Worm (Caenorhabditis elegans) whole organism, L4/young adult: ENCODE data around the gene gpx-5.

Experiments used
- W03F9.2 ChIP-seq: fragments of 150-350 bp; optimal IDR thresholded peaks from 2 replicates; lab custom pipeline; 2014; ENCODE audit warnings: missing biosample characterization, missing genetic modification characterization
- dao-5 ChIP-seq: sonication (generic microtip); optimal IDR thresholded peaks from 2 replicates; lab custom pipeline; 2016; ENCODE audit warnings: missing genotype, missing genetic modification characterization, moderate library complexity, missing compliant biosample characterization

- TF ChIP-seq W03F9.2 (no peak), dao-5 (tag; lab: Kevin White, UChicago) (no peak)
Observed at ce11 chrX:9547264-9547751, 37.2 kb upstream of the gpx-5 start.
